Fruit fly (Drosophila melanogaster) whole organism, embryonic: Measurements from ENCODE around the gene Fic.
A peak's percentile ranks its signal among the peaks of the same experiment; 100 is the strongest.

ENCODE experiments used
- CG13287 ChIP-seq: fragments of 200-800 bp; sonication (Bioruptor generic); IDR thresholded peaks from 2 replicates; pipeline ENCODE4 v1.3.6; 2022; ENCODE audit warnings: missing biosample characterization, missing genetic modification characterization; ENCODE audit not compliant: partially characterized antibody
- CG2712 ChIP-seq: fragments of 200-800 bp; optimal IDR thresholded peaks from 3 replicates; lab custom pipeline; 2019; ENCODE audit warnings: missing biosample characterization, mild to moderate bottlenecking, missing genetic modification characterization, moderate library complexity
- CG34376 ChIP-seq: fragments of 200-800 bp; sonication (Bioruptor generic); optimal IDR thresholded peaks from 2 replicates; lab custom pipeline; 2018; ENCODE audit warnings: missing biosample characterization, mild to moderate bottlenecking, missing genetic modification characterization
- tll ChIP-seq, 2 experiments: fragments of 200-800 bp in 1 of 2; fragments of >200 bp in 1 of 2; sonication (Bioruptor generic) in 1 of 2; optimal IDR thresholded peaks; 2 replicates each; lab custom pipeline; 2017 to 2019; ENCODE audit warnings: missing biosample characterization in 2 of 2, missing genetic modification characterization in 2 of 2, mild to moderate bottlenecking in 1 of 2, moderate library complexity in 1 of 2

- TF ChIP-seq tll (GFP tag; optimal IDR thresholded peaks at IDR 0.05; lab: Kevin White, UChicago) (no peak), CG34376 (GFP tag; lab: Kevin White, UChicago) (no peak), CG2712 (tag; lab: Kevin White, UChicago) (peak; percentile 16), CG13287 (GFP tag; lab: Robert Waterston, UW) (no peak)
Observed at dm6 chr2L:6461497-6461896, 37.4 kb downstream of the Fic start.
